Worm (Caenorhabditis elegans) whole organism, L3 larva: Measurements from ENCODE around the gene C55C3.73.

Experiments used
- egl-27 ChIP-seq: sonication (generic microtip); optimal IDR thresholded peaks from 4 replicates; lab custom pipeline; 2017; ENCODE audit warnings: missing biosample characterization, missing genetic modification reagents, missing genetic modification characterization
- elt-2 ChIP-seq: sonication (generic microtip); optimal IDR thresholded peaks from 2 replicates; lab custom pipeline; 2016; ENCODE audit warnings: missing genetic modification reagents, mild to moderate bottlenecking, missing genetic modification characterization, missing compliant biosample characterization
- mdl-1 ChIP-seq: fragments of 150-350 bp; optimal IDR thresholded peaks from 2 replicates; lab custom pipeline; 2014; ENCODE audit warnings: missing biosample characterization, missing genetic modification characterization
- nfya-1 ChIP-seq: sonication (generic microtip); optimal IDR thresholded peaks from 2 replicates; lab custom pipeline; 2017; ENCODE audit warnings: missing genetic modification characterization, mild to moderate bottlenecking, missing compliant biosample characterization, antibody characterized with exemption, moderate library complexity; ENCODE audit not compliant: insufficient read depth
- nhr-11 ChIP-seq: fragments of 150-350 bp; optimal IDR thresholded peaks from 2 replicates; lab custom pipeline; 2014; ENCODE audit warnings: missing biosample characterization, missing genetic modification characterization
- nhr-12 ChIP-seq: fragments of 150-350 bp; optimal IDR thresholded peaks from 2 replicates; lab custom pipeline; 2014; ENCODE audit warnings: missing biosample characterization, missing genetic modification characterization
- nhr-237 ChIP-seq: fragments of 150-350 bp; optimal IDR thresholded peaks from 2 replicates; lab custom pipeline; 2014; ENCODE audit warnings: missing biosample characterization, missing genetic modification characterization
- pha-4 ChIP-seq: fragments of 150-350 bp; optimal IDR thresholded peaks from 2 replicates; lab custom pipeline; 2014; ENCODE audit warnings: missing biosample characterization, missing genetic modification reagents, missing genetic modification characterization
- pqm-1 ChIP-seq: fragments of 150-350 bp; optimal IDR thresholded peaks from 2 replicates; lab custom pipeline; 2017; ENCODE audit warnings: missing biosample characterization, missing genetic modification characterization, inconsistent platforms
- snpc-4 ChIP-seq: fragments of 150-350 bp; optimal IDR thresholded peaks from 2 replicates; lab custom pipeline; 2014; ENCODE audit warnings: missing biosample characterization, missing genetic modification characterization
- tbx-2 ChIP-seq: sonication (generic microtip); optimal IDR thresholded peaks from 2 replicates; lab custom pipeline; 2016; ENCODE audit warnings: mild to moderate bottlenecking, missing genetic modification characterization, missing compliant biosample characterization
- unc-39 ChIP-seq: sonication (generic microtip); optimal IDR thresholded peaks from 4 replicates; lab custom pipeline; 2017; ENCODE audit warnings: missing biosample characterization, missing genetic modification characterization
- unc-62 ChIP-seq: fragments of 150-350 bp; sonication (generic microtip); optimal IDR thresholded peaks from 4 replicates; lab custom pipeline; 2014; ENCODE audit warnings: missing biosample characterization, missing genetic modification reagents, missing genetic modification characterization
- ztf-11 ChIP-seq: fragments of 150-350 bp; optimal IDR thresholded peaks from 2 replicates; lab custom pipeline; 2014; ENCODE audit warnings: missing biosample characterization, missing genetic modification characterization

- TF ChIP-seq ztf-11 = no peak
- TF ChIP-seq unc-39 (tag; lab: Kevin White, UChicago) = no peak
- no peak for TF ChIP-seq tbx-2
- TF ChIP-seq pqm-1 = no peak
- TF ChIP-seq unc-62 (GFP tag; lab: Kevin White, UChicago) = no peak
- no peak for TF ChIP-seq nhr-237
- TF ChIP-seq snpc-4 (tag; lab: Kevin White, UChicago) = no peak
- TF ChIP-seq nfya-1 (tag; lab: Kevin White, UChicago) = no peak
- TF ChIP-seq elt-2 (tag; lab: Kevin White, UChicago) = no peak
- TF ChIP-seq nhr-11 (tag; lab: Kevin White, UChicago) = no peak
- TF ChIP-seq mdl-1 (tag; lab: Kevin White, UChicago) = no peak
- no peak for TF ChIP-seq egl-27
- TF ChIP-seq nhr-12 (tag; lab: Kevin White, UChicago) = no peak
- no peak for TF ChIP-seq pha-4 (tag; lab: Kevin White, UChicago)
These were observed 1.6 kb downstream of the C55C3.73 start for ce11 chrIV:5701646-5702045.
